Fruit fly (Drosophila melanogaster) whole organism, wandering third instar larva: ENCODE measurements around the gene Sgs8.

ENCODE experiments used
- Abd-B ChIP-seq: fragments of >200 bp; optimal IDR thresholded peaks from 2 replicates; lab custom pipeline; 2017; ENCODE audit warnings: missing biosample characterization, missing genetic modification characterization
- CG32264 ChIP-seq: fragments of 200-800 bp; sonication (Bioruptor generic); optimal IDR thresholded peaks from 2 replicates; lab custom pipeline; 2016; ENCODE audit warnings: missing biosample characterization, missing genetic modification characterization
- CG9705 ChIP-seq: fragments of 200-800 bp; sonication (Bioruptor generic); optimal IDR thresholded peaks from 2 replicates; lab custom pipeline; 2018; ENCODE audit warnings: missing biosample characterization, mild to moderate bottlenecking, missing genetic modification characterization
- CrebA ChIP-seq: fragments of 200-800 bp; sonication (Bioruptor generic); optimal IDR thresholded peaks from 2 replicates; lab custom pipeline; 2016; ENCODE audit warnings: missing biosample characterization, mild to moderate bottlenecking, missing genetic modification characterization, borderline replicate concordance
- Dfd ChIP-seq: fragments of >200 bp; optimal IDR thresholded peaks from 2 replicates; lab custom pipeline; 2017; ENCODE audit warnings: missing biosample characterization, missing genetic modification characterization
- Dif ChIP-seq: fragments of 200-275, 200-300 bp; sonication (Bioruptor generic); optimal IDR thresholded peaks from 2 replicates; lab custom pipeline; 2018; ENCODE audit warnings: missing biosample characterization, missing genetic modification characterization; ENCODE audit not compliant: partially characterized antibody
- GATAd ChIP-seq: sonication (Bioruptor generic); optimal IDR thresholded peaks from 2 replicates; lab custom pipeline; 2016; ENCODE audit warnings: missing biosample characterization, missing genetic modification characterization
- HLH106 ChIP-seq: fragments of 200-800 bp; optimal IDR thresholded peaks from 3 replicates; lab custom pipeline; 2019; ENCODE audit warnings: missing biosample characterization, mild to moderate bottlenecking, missing genetic modification characterization, moderate library complexity
- Hnf4 ChIP-seq: fragments of 200-800 bp; sonication (Bioruptor generic); optimal IDR thresholded peaks from 2 replicates; lab custom pipeline; 2016; ENCODE audit warnings: missing biosample characterization, mild to moderate bottlenecking, missing genetic modification characterization
- Hr78 ChIP-seq: fragments of >200 bp; optimal IDR thresholded peaks from 2 replicates; lab custom pipeline; 2017; ENCODE audit warnings: missing biosample characterization, missing genetic modification characterization
- Hr83 ChIP-seq: fragments of 200-300 bp; sonication (Bioruptor generic); optimal IDR thresholded peaks from 2 replicates; lab custom pipeline; 2016; ENCODE audit warnings: missing biosample characterization, mild to moderate bottlenecking, missing genetic modification characterization, moderate library complexity; ENCODE audit not compliant: poor library complexity, severe bottlenecking
- Jra ChIP-seq: sonication (Bioruptor generic); optimal IDR thresholded peaks from 2 replicates; lab custom pipeline; 2016; ENCODE audit warnings: missing biosample characterization, missing genetic modification characterization
- Mio ChIP-seq: sonication (Bioruptor generic); optimal IDR thresholded peaks from 2 replicates; lab custom pipeline; 2016; ENCODE audit warnings: missing biosample characterization, missing genetic modification characterization
- Myc ChIP-seq: fragments of >200 bp; optimal IDR thresholded peaks from 2 replicates; lab custom pipeline; 2017
- N ChIP-seq: fragments of >200 bp; optimal IDR thresholded peaks from 2 replicates; lab custom pipeline; 2018; ENCODE audit warnings: missing biosample characterization, missing external identifiers, missing genetic modification characterization
- OdsH ChIP-seq: fragments of 200-800 bp; sonication (Bioruptor generic); optimal IDR thresholded peaks from 2 replicates; lab custom pipeline; 2016; ENCODE audit warnings: missing biosample characterization, mild to moderate bottlenecking, missing genetic modification characterization
- Rel ChIP-seq, 2 experiments: fragments of 200-800 bp; sonication (Bioruptor generic) in 1 of 2; optimal IDR thresholded peaks; 2 replicates in 1 of 2; 3 replicates in 1 of 2; lab custom pipeline; 2016 to 2019; ENCODE audit warnings: mild to moderate bottlenecking in 2 of 2, missing biosample characterization in 2 of 2, missing genetic modification characterization in 2 of 2, moderate library complexity in 1 of 2
- Sp1 ChIP-seq: fragments of 200-800 bp; sonication (Bioruptor generic); optimal IDR thresholded peaks from 3 replicates; lab custom pipeline; 2019; ENCODE audit warnings: missing biosample characterization, mild to moderate bottlenecking, missing genetic modification characterization, moderate library complexity
- Vsx2 ChIP-seq: fragments of 200-300, 225-300 bp; sonication (Bioruptor generic); optimal IDR thresholded peaks from 2 replicates; lab custom pipeline; 2018; ENCODE audit warnings: missing biosample characterization, missing genetic modification characterization; ENCODE audit not compliant: partially characterized antibody
- br ChIP-seq: fragments of 200-800 bp; sonication (Bioruptor generic); optimal IDR thresholded peaks from 2 replicates; lab custom pipeline; 2016; ENCODE audit warnings: missing biosample characterization, missing genetic modification characterization
- brk ChIP-seq: fragments of 200-800 bp; sonication (Bioruptor generic); optimal IDR thresholded peaks from 2 replicates; lab custom pipeline; 2016; ENCODE audit warnings: missing biosample characterization, mild to moderate bottlenecking, missing genetic modification characterization
- dl ChIP-seq, 2 experiments: fragments of 175-275, 200-275 bp in 1 of 2; fragments of 200-275 bp in 1 of 2; sonication (Bioruptor generic); optimal IDR thresholded peaks; lab custom pipeline; 2018; ENCODE audit warnings: mild to moderate bottlenecking in 2 of 2, missing biosample characterization in 2 of 2, missing genetic modification characterization in 2 of 2, moderate library complexity in 2 of 2; ENCODE audit not compliant: partially characterized antibody in 2 of 2, insufficient read depth in 1 of 2
- dmrt93B ChIP-seq: fragments of 200-800 bp; sonication (Bioruptor generic); optimal IDR thresholded peaks from 2 replicates; lab custom pipeline; 2018; ENCODE audit warnings: missing biosample characterization, mild to moderate bottlenecking, missing genetic modification characterization
- dsf ChIP-seq: sonication (Bioruptor generic); optimal IDR thresholded peaks from 2 replicates; lab custom pipeline; 2016; ENCODE audit warnings: missing biosample characterization, missing genetic modification characterization, borderline replicate concordance
- ey ChIP-seq: fragments of 200-800 bp; sonication (Bioruptor generic); optimal IDR thresholded peaks from 2 replicates; lab custom pipeline; 2016; ENCODE audit warnings: missing biosample characterization, missing genetic modification characterization
- foxo ChIP-seq, 2 experiments: fragments of 200-800 bp; sonication (Bioruptor generic); optimal IDR thresholded peaks; 2 replicates in 1 of 2; 3 replicates in 1 of 2; lab custom pipeline; 2016 to 2017; ENCODE audit warnings: missing biosample characterization in 2 of 2, missing genetic modification characterization in 2 of 2
- fru ChIP-seq: fragments of 200-800 bp; sonication (Bioruptor generic); optimal IDR thresholded peaks from 3 replicates; lab custom pipeline; 2016; ENCODE audit warnings: missing biosample characterization, mild to moderate bottlenecking, missing genetic modification characterization
- h ChIP-seq: fragments of 200-800 bp; sonication (Bioruptor generic); optimal IDR thresholded peaks from 3 replicates; lab custom pipeline; 2016; ENCODE audit warnings: missing biosample characterization, mild to moderate bottlenecking, missing genetic modification characterization
- jim ChIP-seq: fragments of 175-275, 200-325 bp; sonication (Bioruptor generic); optimal IDR thresholded peaks from 2 replicates; lab custom pipeline; 2016; ENCODE audit warnings: missing biosample characterization, mild to moderate bottlenecking, missing genetic modification characterization
- lola ChIP-seq: fragments of >200 bp; optimal IDR thresholded peaks from 2 replicates; lab custom pipeline; 2017; ENCODE audit warnings: missing biosample characterization, missing genetic modification characterization
- pan ChIP-seq: fragments of >200 bp; optimal IDR thresholded peaks from 2 replicates; lab custom pipeline; 2017
- psq ChIP-seq: fragments of 200-800 bp; sonication (Bioruptor generic); optimal IDR thresholded peaks from 3 replicates; lab custom pipeline; 2017; ENCODE audit warnings: missing biosample characterization, mild to moderate bottlenecking, missing genetic modification characterization, moderate library complexity
- rgr ChIP-seq: fragments of 200-800 bp; sonication (Bioruptor generic); optimal IDR thresholded peaks from 3 replicates; lab custom pipeline; 2016; ENCODE audit warnings: missing biosample characterization, mild to moderate bottlenecking, missing genetic modification characterization
- sage ChIP-seq: fragments of 200-800 bp; sonication (Bioruptor generic); optimal IDR thresholded peaks from 2 replicates; lab custom pipeline; 2016; ENCODE audit warnings: missing biosample characterization, mild to moderate bottlenecking, missing genetic modification characterization
- sv ChIP-seq: fragments of 200-800 bp; sonication (Bioruptor generic); optimal IDR thresholded peaks from 3 replicates; lab custom pipeline; 2016; ENCODE audit warnings: missing biosample characterization, missing genetic modification characterization
- tai ChIP-seq: sonication (Bioruptor generic); optimal IDR thresholded peaks from 2 replicates; lab custom pipeline; 2016; ENCODE audit warnings: missing biosample characterization, missing genetic modification characterization
- usp ChIP-seq: fragments of >200 bp; optimal IDR thresholded peaks from 2 replicates; lab custom pipeline; 2017; ENCODE audit warnings: missing biosample characterization, missing genetic modification characterization
- woc ChIP-seq: sonication (Bioruptor generic); optimal IDR thresholded peaks from 2 replicates; lab custom pipeline; 2016; ENCODE audit warnings: missing biosample characterization, mild to moderate bottlenecking, missing genetic modification characterization

The Sgs8 gene

dm6 chr3L:11488264-11488663, 20.9 kb downstream of the Sgs8 start:
- no peak for TF ChIP-seq br (GFP tag; lab: Kevin White, UChicago)
- no peak for TF ChIP-seq brk (GFP tag; lab: Kevin White, UChicago)
- TF ChIP-seq CG32264 (GFP tag; lab: Kevin White, UChicago): no peak
- TF ChIP-seq CG9705: no peak
- TF ChIP-seq Jra (GFP tag; lab: Kevin White, UChicago): no peak
- no peak for TF ChIP-seq usp (GFP tag; lab: Kevin White, UChicago)
- TF ChIP-seq Abd-B (GFP tag; lab: Kevin White, UChicago): no peak
- TF ChIP-seq tai (GFP tag; lab: Kevin White, UChicago): no peak
- TF ChIP-seq ey (GFP tag; lab: Kevin White, UChicago): no peak
- no peak for TF ChIP-seq HLH106
- TF ChIP-seq lola (GFP tag; lab: Kevin White, UChicago): no peak
- TF ChIP-seq GATAd (GFP tag; lab: Kevin White, UChicago): no peak
- TF ChIP-seq pan (lab: Kevin White, UChicago): no peak
- no peak for TF ChIP-seq rgr (GFP tag; lab: Kevin White, UChicago)
- TF ChIP-seq Hr83 (GFP tag; lab: Kevin White, UChicago): no peak
- no peak for TF ChIP-seq Hr78 (GFP tag; lab: Kevin White, UChicago)
- no peak for TF ChIP-seq Myc (lab: Kevin White, UChicago)
- TF ChIP-seq dl (GFP tag; optimal IDR thresholded peaks at IDR 0.05; lab: Kevin White, UChicago; ENCODE audit: insufficient read depth in 1 of 2, partially characterized antibody in 2 of 2): no peak
- TF ChIP-seq dsf: no peak
- TF ChIP-seq psq (GFP tag; lab: Kevin White, UChicago): no peak

- TF ChIP-seq Myc (lab: Kevin White, UChicago): no peak
- peak; percentile 37 for TF ChIP-seq OdsH
- no peak for TF ChIP-seq woc
- no peak for TF ChIP-seq ey (GFP tag; lab: Kevin White, UChicago)
- no peak for TF ChIP-seq sage (GFP tag; lab: Kevin White, UChicago)
- TF ChIP-seq CG32264 (GFP tag; lab: Kevin White, UChicago): no peak
- no peak for TF ChIP-seq Rel (GFP tag; optimal IDR thresholded peaks at IDR 0.05; lab: Kevin White, UChicago)
- TF ChIP-seq Rel (tag; optimal IDR thresholded peaks at IDR 0.05; lab: Kevin White, UChicago): peak; percentile 31
- TF ChIP-seq HLH106: peak; percentile 16
- TF ChIP-seq Dfd (GFP tag; lab: Kevin White, UChicago): no peak
- TF ChIP-seq Vsx2 (GFP tag; lab: Kevin White, UChicago): peak; percentile 19
- no peak for TF ChIP-seq usp (GFP tag; lab: Kevin White, UChicago)
- TF ChIP-seq N (GFP tag; lab: Kevin White, UChicago): no peak
- peak; percentile 38 for TF ChIP-seq h (GFP tag; lab: Kevin White, UChicago)
- peak; percentile 63 for TF ChIP-seq Sp1
- TF ChIP-seq Dif: peak; percentile 77
- no peak for TF ChIP-seq brk (GFP tag; lab: Kevin White, UChicago)
- no peak for TF ChIP-seq CrebA (GFP tag; lab: Kevin White, UChicago)
- no peak for TF ChIP-seq Hr83 (GFP tag; lab: Kevin White, UChicago)
- TF ChIP-seq Hnf4 (GFP tag; lab: Kevin White, UChicago): peak; percentile 32
- TF ChIP-seq GATAd (GFP tag; lab: Kevin White, UChicago): no peak
- TF ChIP-seq Abd-B (GFP tag; lab: Kevin White, UChicago): no peak
- TF ChIP-seq CG9705: no peak
- TF ChIP-seq fru (GFP tag; lab: Kevin White, UChicago): peak; percentile 48
- no peak for TF ChIP-seq Hr78 (GFP tag; lab: Kevin White, UChicago)
- peak in 1 of 2 experiments; percentile 64 for TF ChIP-seq dl (GFP tag; optimal IDR thresholded peaks at IDR 0.05; lab: Kevin White, UChicago; ENCODE audit: insufficient read depth in 1 of 2, partially characterized antibody in 2 of 2)
- no peak for TF ChIP-seq dsf
- TF ChIP-seq lola (GFP tag; lab: Kevin White, UChicago): no peak
- TF ChIP-seq sv (GFP tag; lab: Kevin White, UChicago): no peak
- TF ChIP-seq pan (lab: Kevin White, UChicago): no peak
- no peak for TF ChIP-seq Mio
- peak; percentile 66 for TF ChIP-seq rgr (GFP tag; lab: Kevin White, UChicago)
- no peak for TF ChIP-seq dmrt93B (GFP tag; lab: Kevin White, UChicago)
- TF ChIP-seq jim (GFP tag; lab: Kevin White, UChicago): no peak
- no peak for TF ChIP-seq br (GFP tag; lab: Kevin White, UChicago)
- TF ChIP-seq psq (GFP tag; lab: Kevin White, UChicago): peak; percentile 71
- TF ChIP-seq foxo (GFP tag; optimal IDR thresholded peaks at IDR 0.05; lab: Kevin White, UChicago): peak in 1 of 2 experiments; percentile 25
- no peak for TF ChIP-seq tai (GFP tag; lab: Kevin White, UChicago)
- peak; percentile 41 for TF ChIP-seq Jra (GFP tag; lab: Kevin White, UChicago)
Observed at dm6 chr3L:11487327-11487973, 21.7 kb downstream of the Sgs8 start, which contains the start of gene chrb. chrb (plus strand) TSS chr3L:11487550.
